Worm (Caenorhabditis elegans) whole organism, early embryonic: ENCODE results near the gene srx-119.

Experiments used
- B0310.2 ChIP-seq: sonication (generic microtip); optimal IDR thresholded peaks from 2 replicates; lab custom pipeline; 2016; ENCODE audit warnings: mild to moderate bottlenecking, missing genetic modification characterization, missing compliant biosample characterization
- F13C5.2 ChIP-seq: sonication (generic microtip); optimal IDR thresholded peaks from 2 replicates; lab custom pipeline; 2017; ENCODE audit warnings: mild to moderate bottlenecking, missing genetic modification characterization, inconsistent platforms, missing compliant biosample characterization
- aly-1 ChIP-seq: sonication (generic microtip); optimal IDR thresholded peaks from 2 replicates; lab custom pipeline; 2016; ENCODE audit warnings: missing genetic modification characterization, missing compliant biosample characterization
- ama-1 ChIP-seq: fragments of 150-350 bp; optimal IDR thresholded peaks from 2 replicates; lab custom pipeline; 2014
- ceh-13 ChIP-seq: fragments of 200-800 bp; sonication (Bioruptor generic); optimal IDR thresholded peaks from 2 replicates; lab custom pipeline; 2018; ENCODE audit warnings: mild to moderate bottlenecking, missing genetic modification characterization, missing compliant biosample characterization
- ceh-36 ChIP-seq: sonication (generic microtip); optimal IDR thresholded peaks from 2 replicates; lab custom pipeline; 2016; ENCODE audit warnings: missing genetic modification characterization, inconsistent platforms, missing compliant biosample characterization
- ets-7 ChIP-seq: sonication (generic microtip); optimal IDR thresholded peaks from 2 replicates; lab custom pipeline; 2016; ENCODE audit warnings: missing genotype, missing genetic modification characterization, missing compliant biosample characterization
- flt-1 ChIP-seq: fragments of 200-800 bp; sonication (Bioruptor generic); IDR thresholded peaks from 2 replicates; pipeline ENCODE4 v1.3.6; 2022; ENCODE audit warnings: missing genetic modification characterization, missing compliant biosample characterization
- hmbx-1 ChIP-seq: sonication (generic microtip); optimal IDR thresholded peaks from 2 replicates; lab custom pipeline; 2016; ENCODE audit warnings: mild to moderate bottlenecking, missing genetic modification characterization, missing compliant biosample characterization
- hmg-4 ChIP-seq: fragments of 200-800 bp; sonication (Bioruptor generic); optimal IDR thresholded peaks from 2 replicates; lab custom pipeline; 2018; ENCODE audit warnings: mild to moderate bottlenecking, missing genetic modification characterization, missing compliant biosample characterization
- hnd-1 ChIP-seq: sonication (generic microtip); optimal IDR thresholded peaks from 2 replicates; lab custom pipeline; 2016; ENCODE audit warnings: missing genetic modification characterization, missing compliant biosample characterization
- pes-1 ChIP-seq: fragments of 200-800 bp; sonication (Bioruptor generic); IDR thresholded peaks from 2 replicates; pipeline ENCODE4 v1.3.6; 2022; ENCODE audit warnings: missing genetic modification reagents, missing genetic modification characterization, missing compliant biosample characterization
- scrt-1 ChIP-seq: fragments of 200-800 bp; sonication (Bioruptor generic); IDR thresholded peaks from 2 replicates; pipeline ENCODE4 v1.3.6; 2022; ENCODE audit warnings: missing genetic modification characterization, missing compliant biosample characterization
- sea-1 ChIP-seq: fragments of 200-800 bp; sonication (Bioruptor generic); conservative IDR thresholded peaks from 2 replicates; pipeline ENCODE4 v1.3.6; 2022; ENCODE audit warnings: missing genetic modification characterization, missing compliant biosample characterization
- tbx-11 ChIP-seq: fragments of 200-800 bp; sonication (Bioruptor generic); IDR thresholded peaks from 2 replicates; pipeline ENCODE4 v1.3.6; 2022; ENCODE audit warnings: missing genetic modification characterization, missing compliant biosample characterization
- tbx-37 ChIP-seq: fragments of 200-800 bp; sonication (Bioruptor generic); conservative IDR thresholded peaks from 2 replicates; pipeline ENCODE4 v1.3.6; 2022; ENCODE audit warnings: missing genetic modification reagents, missing genetic modification characterization, missing compliant biosample characterization
- tra-4 ChIP-seq: sonication (generic microtip); optimal IDR thresholded peaks from 2 replicates; lab custom pipeline; 2017; ENCODE audit warnings: missing genetic modification characterization, missing compliant biosample characterization

srx-119 gene

ce11 chrII:12570523-12570922 is 42.5 kb downstream of the srx-119 start, which contains the start of gene Y38E10A.1:
TSS of gene Y38E10A.1 (minus strand) at chrII:12570623.
- no peak for TF ChIP-seq F13C5.2
- TF ChIP-seq ets-7 (tag; lab: Kevin White, UChicago) = no peak
- TF ChIP-seq B0310.2 (tag; lab: Kevin White, UChicago) = no peak
- no peak for TF ChIP-seq hmbx-1 (tag; lab: Kevin White, UChicago)
- no peak for TF ChIP-seq pes-1 (GFP tag; lab: Robert Waterston, UW)
- TF ChIP-seq ceh-13 (GFP tag; lab: Kevin White, UChicago) = no peak
- TF ChIP-seq flt-1 (GFP tag; lab: Robert Waterston, UW) = no peak
- no peak for TF ChIP-seq scrt-1 (GFP tag; lab: Robert Waterston, UW)
- no peak for TF ChIP-seq tra-4 (tag; lab: Kevin White, UChicago)
- TF ChIP-seq hnd-1 = no peak
- TF ChIP-seq sea-1 (GFP tag; lab: Robert Waterston, UW) = no peak
- TF ChIP-seq tbx-11 = no peak
- TF ChIP-seq aly-1 (tag; lab: Kevin White, UChicago) = no peak
- no peak for TF ChIP-seq hmg-4 (GFP tag; lab: Kevin White, UChicago)
- no peak for TF ChIP-seq tbx-37 (GFP tag; lab: Robert Waterston, UW)
- TF ChIP-seq ama-1 = no peak
- no peak for TF ChIP-seq ceh-36

ce11 chrII:12572760-12573159 is 44.7 kb downstream of the srx-119 start, which contains the start of gene Y38E10A.35:
TSS of gene Y38E10A.35 (minus strand) at chrII:12572860.
- no peak for TF ChIP-seq aly-1 (tag; lab: Kevin White, UChicago)
- no peak for TF ChIP-seq hnd-1
- TF ChIP-seq sea-1 (GFP tag; lab: Robert Waterston, UW) = no peak
- TF ChIP-seq ceh-13 (GFP tag; lab: Kevin White, UChicago) = no peak
- TF ChIP-seq flt-1 (GFP tag; lab: Robert Waterston, UW) = no peak
- TF ChIP-seq ama-1 = no peak

ce11 chrII:12573541-12573940 is 45.5 kb downstream of the srx-119 start, which contains the start of gene Y38E10A.2:
TSS of gene Y38E10A.2 (minus strand) at chrII:12573641.
- TF ChIP-seq tra-4 (tag; lab: Kevin White, UChicago) (no peak), aly-1 (tag; lab: Kevin White, UChicago) (no peak), ets-7 (tag; lab: Kevin White, UChicago) (no peak)

ce11 chrII:12574668-12575067 is 46.6 kb downstream of the srx-119 start, which contains the start of gene Y38E10A.3:
TSS of gene Y38E10A.3 (minus strand) at chrII:12574768.
- no peak for TF ChIP-seq ceh-36
- no peak for TF ChIP-seq ama-1
- no peak for TF ChIP-seq sea-1 (GFP tag; lab: Robert Waterston, UW)

- no peak for TF ChIP-seq tra-4 (tag; lab: Kevin White, UChicago)
- TF ChIP-seq ceh-13 (GFP tag; lab: Kevin White, UChicago) = no peak
- no peak for TF ChIP-seq tbx-11
- no peak for TF ChIP-seq flt-1 (GFP tag; lab: Robert Waterston, UW)
- no peak for TF ChIP-seq hnd-1
- no peak for TF ChIP-seq ets-7 (tag; lab: Kevin White, UChicago)
- no peak for TF ChIP-seq hmbx-1 (tag; lab: Kevin White, UChicago)
- TF ChIP-seq ceh-36 = no peak
- TF ChIP-seq pes-1 (GFP tag; lab: Robert Waterston, UW) = no peak
- TF ChIP-seq ama-1 = no peak
- TF ChIP-seq F13C5.2 = no peak
- no peak for TF ChIP-seq tbx-37 (GFP tag; lab: Robert Waterston, UW)
- TF ChIP-seq sea-1 (GFP tag; lab: Robert Waterston, UW) = no peak
Measured at ce11 chrII:12577754-12578153, 49.7 kb downstream of the srx-119 start, which contains the start of gene clec-8. TSS of gene clec-8 (minus strand) at chrII:12578061.
